Worm (Caenorhabditis elegans): ENCODE data around the gene C40A11.4.

DNA sequence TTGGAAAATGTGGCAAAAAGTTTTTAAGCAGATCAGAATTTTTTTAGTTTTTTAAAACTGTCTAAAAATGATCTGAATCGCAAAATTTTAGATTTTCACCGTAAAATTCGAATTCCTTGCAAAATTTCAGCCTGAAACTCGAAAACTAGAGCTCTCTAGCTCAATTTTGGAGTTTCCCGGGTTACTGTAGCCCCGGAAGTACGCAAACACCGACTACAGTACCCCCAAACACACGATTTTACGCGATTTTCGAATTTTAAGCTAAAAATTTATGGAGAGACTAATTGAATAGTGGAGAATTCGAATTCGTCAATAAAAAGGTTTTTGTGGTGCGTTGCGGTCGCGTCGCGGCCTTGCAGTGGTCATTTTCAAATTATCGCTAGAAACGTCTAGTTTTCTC is 49.5 kb downstream of the C40A11.4 start:
- no peak for TF ChIP-seq flt-1 (GFP tag; IDR thresholded peaks at IDR 0.05)
- no peak for TF ChIP-seq ama-1 (optimal IDR thresholded peaks at IDR 0.05)
- no peak for TF ChIP-seq F13C5.2 (tag; optimal IDR thresholded peaks at IDR 0.05)
- TF ChIP-seq hmbx-1 (tag; optimal IDR thresholded peaks at IDR 0.05), result no peak
- TF ChIP-seq ceh-36 (tag; optimal IDR thresholded peaks at IDR 0.05), result no peak
- TF ChIP-seq scrt-1 (GFP tag; IDR thresholded peaks at IDR 0.05), result no peak
- no peak for TF ChIP-seq tbx-11 (GFP tag; IDR thresholded peaks at IDR 0.05)
- no peak for TF ChIP-seq hmg-4 (GFP tag; optimal IDR thresholded peaks at IDR 0.05)
- TF ChIP-seq sea-1 (GFP tag; conservative IDR thresholded peaks at IDR 0.05), result no peak

All from whole organism, early embryonic.